Fruit fly (Drosophila melanogaster): ENCODE data around the gene wnd.

wnd gene

DNA sequence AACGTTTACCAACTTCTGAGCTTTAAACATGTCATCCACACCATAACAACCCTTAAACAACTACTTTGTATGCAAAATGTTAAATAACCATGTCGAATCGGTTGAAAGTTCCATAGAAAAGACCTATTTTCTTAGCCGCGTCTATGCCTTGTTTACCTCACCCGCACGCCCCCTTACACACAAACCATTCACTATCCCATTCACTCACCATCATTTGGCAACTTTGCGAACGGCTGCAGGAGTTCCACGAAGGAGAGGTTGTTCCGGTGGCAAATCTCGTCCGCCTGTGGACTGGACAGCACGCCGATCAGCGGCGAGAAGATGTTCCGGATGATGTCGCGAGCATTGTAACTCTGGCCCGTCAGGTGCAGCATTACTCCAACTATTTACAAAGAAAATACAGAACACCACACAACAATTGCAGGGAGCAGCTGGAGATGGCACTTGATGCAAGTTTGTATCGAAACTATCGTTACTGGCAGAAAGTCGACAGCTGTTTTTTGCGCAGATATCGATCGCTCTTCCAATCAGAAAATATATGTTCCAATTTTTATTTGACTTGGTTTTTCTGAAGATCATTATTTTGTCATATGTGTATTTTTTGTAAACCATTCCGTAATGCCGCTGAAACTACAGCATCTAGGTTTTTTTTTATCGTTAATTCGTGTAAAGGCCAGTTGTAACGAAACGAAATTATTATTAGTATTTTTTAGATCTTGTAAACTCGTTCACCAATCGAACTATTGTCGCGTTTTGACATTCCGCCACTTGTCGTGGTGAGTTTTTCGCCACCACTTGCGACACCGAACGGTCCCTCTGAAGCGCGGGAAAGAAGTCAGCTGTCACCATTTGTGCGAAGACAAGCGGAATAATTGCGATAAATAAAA lies 17.3 kb downstream of the wnd start, which contains the start of gene asf1 (continued):
- TF ChIP-seq seq (GFP tag; IDR thresholded peaks at IDR 0.05) (no peak), D19A (tag; optimal IDR thresholded peaks at IDR 0.05) (no peak), Abd-B (GFP tag; optimal IDR thresholded peaks at IDR 0.05) (no peak), CG12219 (GFP tag; optimal IDR thresholded peaks at IDR 0.05) (no peak), CG10654 (GFP tag; optimal IDR thresholded peaks at IDR 0.05) (no peak), NK7.1 (GFP tag; optimal IDR thresholded peaks at IDR 0.05) (no peak), caup (GFP tag; optimal IDR thresholded peaks at IDR 0.05; ENCODE audit: severe bottlenecking) (no peak), scrt (GFP tag; optimal IDR thresholded peaks at IDR 0.05) (no peak), Meics (GFP tag; optimal IDR thresholded peaks at IDR 0.05) (peak; percentile 42), dmrt11E (tag; optimal IDR thresholded peaks at IDR 0.05) (no peak), Lim3 (GFP tag; IDR thresholded peaks at IDR 0.05) (no peak), CG15269 (tag; optimal IDR thresholded peaks at IDR 0.05) (no peak), cwo (GFP tag; optimal IDR thresholded peaks at IDR 0.05) (no peak), CG10462 (GFP tag; optimal IDR thresholded peaks at IDR 0.05) (no peak), Hand (GFP tag; optimal IDR thresholded peaks at IDR 0.05) (no peak), CG9797 (GFP tag; optimal IDR thresholded peaks at IDR 0.05) (peak; percentile 88), CG2889 (GFP tag; IDR thresholded peaks at IDR 0.05) (no peak), CoRest (tag; optimal IDR thresholded peaks at IDR 0.05) (peak; percentile 31), Deaf1 (tag; optimal IDR thresholded peaks at IDR 0.05) (no peak), fd102C (GFP tag; optimal IDR thresholded peaks at IDR 0.05) (no peak), trem (tag; optimal IDR thresholded peaks at IDR 0.05) (peak; percentile 47), mld (GFP tag; IDR thresholded peaks at IDR 0.05; ENCODE audit: partially characterized antibody) (no peak; the same call in 2 of the 3 replicates), Ravus (GFP tag; IDR thresholded peaks at IDR 0.05) (no peak), PHDP (tag; optimal IDR thresholded peaks at IDR 0.05) (no peak), Hey (tag; optimal IDR thresholded peaks at IDR 0.05) (no peak), sob (GFP tag; IDR thresholded peaks at IDR 0.05) (no peak), Rx (GFP tag; IDR thresholded peaks at IDR 0.05) (no peak), CG12942 (GFP tag; optimal IDR thresholded peaks at IDR 0.05) (peak; percentile 21), dpn (GFP tag; optimal IDR thresholded peaks at IDR 0.05) (no peak), vvl (GFP tag; IDR thresholded peaks at IDR 0.05) (peak; percentile 11; the same call in 1 of the 2 replicates), D19B (GFP tag; optimal IDR thresholded peaks at IDR 0.05) (no peak), Mad (GFP tag; optimal IDR thresholded peaks at IDR 0.05) (no peak), CG2129 (GFP tag; IDR thresholded peaks at IDR 0.05; ENCODE audit: partially characterized antibody) (peak; percentile 47), pho (GFP tag; optimal IDR thresholded peaks at IDR 0.05) (peak; percentile 49), z (GFP tag; IDR thresholded peaks at IDR 0.05) (no peak), CG11723 (GFP tag; optimal IDR thresholded peaks at IDR 0.05) (no peak), CG2875 (GFP tag; optimal IDR thresholded peaks at IDR 0.05) (no peak), zfh1 (GFP tag; IDR thresholded peaks at IDR 0.05) (no peak), CG12391 (tag; optimal IDR thresholded peaks at IDR 0.05) (peak; percentile 45), corto (GFP tag; optimal IDR thresholded peaks at IDR 0.05) (peak; percentile 10), ara (GFP tag; IDR thresholded peaks at IDR 0.05) (no peak), gcm2 (GFP tag; optimal IDR thresholded peaks at IDR 0.05) (no peak)

All from whole organism, embryonic.